Worm (Caenorhabditis elegans): ENCODE measurements around the gene hrpu-1.

Gene hrpu-1

ce11 chrIV:15037492-15037891 is 1.9 kb upstream of the hrpu-1 start:
- TF ChIP-seq ceh-16 (tag; optimal IDR thresholded peaks at IDR 0.05) (no peak), nhr-25 (tag; optimal IDR thresholded peaks at IDR 0.05) (no peak), nhr-237 (tag; optimal IDR thresholded peaks at IDR 0.05) (no peak), egl-5 (tag; optimal IDR thresholded peaks at IDR 0.05) (no peak), sea-2 (GFP tag; optimal IDR thresholded peaks at IDR 0.05) (no peak), ztf-11 (tag; optimal IDR thresholded peaks at IDR 0.05) (no peak), nhr-11 (tag; optimal IDR thresholded peaks at IDR 0.05) (no peak), tbx-2 (tag; optimal IDR thresholded peaks at IDR 0.05) (no peak), lin-39 (tag; optimal IDR thresholded peaks at IDR 0.05) (no peak), mdl-1 (tag; optimal IDR thresholded peaks at IDR 0.05) (no peak), unc-39 (tag; optimal IDR thresholded peaks at IDR 0.05) (no peak), egl-27 (tag; optimal IDR thresholded peaks at IDR 0.05) (no peak), elt-3 (tag; optimal IDR thresholded peaks at IDR 0.05) (no peak), ztf-4 (tag; optimal IDR thresholded peaks at IDR 0.05) (no peak), nhr-43 (tag; optimal IDR thresholded peaks at IDR 0.05; ENCODE audit: poor library complexity, severe bottlenecking) (no peak), nhr-76 (tag; optimal IDR thresholded peaks at IDR 0.05) (no peak), nhr-12 (tag; optimal IDR thresholded peaks at IDR 0.05) (no peak), nhr-77 (tag; optimal IDR thresholded peaks at IDR 0.05) (no peak)

- TF ChIP-seq elt-2 (tag; optimal IDR thresholded peaks at IDR 0.05), result no peak
- TF ChIP-seq elt-1 (tag; optimal IDR thresholded peaks at IDR 0.05), result no peak
- TF ChIP-seq zag-1 (tag; optimal IDR thresholded peaks at IDR 0.05), result no peak
- TF ChIP-seq fkh-10 (GFP tag; optimal IDR thresholded peaks at IDR 0.05), result no peak
- no peak for TF ChIP-seq nhr-28 (tag; optimal IDR thresholded peaks at IDR 0.05)
- no peak for TF ChIP-seq egl-5 (tag; optimal IDR thresholded peaks at IDR 0.05)
- TF ChIP-seq mdl-1 (tag; optimal IDR thresholded peaks at IDR 0.05), result no peak
These were observed 595 bp upstream of the hrpu-1 start for ce11 chrIV:15038821-15039220.

ce11 chrIV:15041124-15041523 is 1.7 kb downstream of the hrpu-1 start:
- TF ChIP-seq nhr-25 (tag; optimal IDR thresholded peaks at IDR 0.05) (no peak), lsy-12 (tag; optimal IDR thresholded peaks at IDR 0.05) (no peak), nhr-67 (tag; optimal IDR thresholded peaks at IDR 0.05) (no peak), ztf-11 (tag; optimal IDR thresholded peaks at IDR 0.05) (no peak), nhr-77 (tag; optimal IDR thresholded peaks at IDR 0.05) (no peak), snpc-4 (tag; optimal IDR thresholded peaks at IDR 0.05) (no peak), unc-39 (tag; optimal IDR thresholded peaks at IDR 0.05) (no peak), zag-1 (tag; optimal IDR thresholded peaks at IDR 0.05) (no peak), hmg-11 (tag; optimal IDR thresholded peaks at IDR 0.05) (no peak), jun-1 (tag; optimal IDR thresholded peaks at IDR 0.05) (no peak), nfya-1 (tag; optimal IDR thresholded peaks at IDR 0.05; ENCODE audit: insufficient read depth) (no peak), ceh-28 (tag; optimal IDR thresholded peaks at IDR 0.05) (no peak)

- TF ChIP-seq jun-1 (tag; optimal IDR thresholded peaks at IDR 0.05) (no peak), ceh-28 (tag; optimal IDR thresholded peaks at IDR 0.05) (no peak), R02D3.7 (tag; optimal IDR thresholded peaks at IDR 0.05) (no peak), nhr-77 (tag; optimal IDR thresholded peaks at IDR 0.05) (no peak), elt-1 (tag; optimal IDR thresholded peaks at IDR 0.05) (no peak), mdl-1 (tag; optimal IDR thresholded peaks at IDR 0.05) (no peak), fos-1 (tag; optimal IDR thresholded peaks at IDR 0.05) (no peak), nhr-43 (tag; optimal IDR thresholded peaks at IDR 0.05; ENCODE audit: poor library complexity, severe bottlenecking) (no peak), nfya-1 (tag; optimal IDR thresholded peaks at IDR 0.05; ENCODE audit: insufficient read depth) (no peak), mml-1 (tag; optimal IDR thresholded peaks at IDR 0.05) (no peak), fkh-2 (tag; optimal IDR thresholded peaks at IDR 0.05) (no peak), nhr-67 (tag; optimal IDR thresholded peaks at IDR 0.05) (no peak), zag-1 (tag; optimal IDR thresholded peaks at IDR 0.05) (no peak)
These were observed 2.9 kb downstream of the hrpu-1 start for ce11 chrIV:15042159-15042936.

ce11 chrIV:15046162-15046561 is 6.7 kb downstream of the hrpu-1 start:
- no peak for TF ChIP-seq nhr-43 (tag; optimal IDR thresholded peaks at IDR 0.05; ENCODE audit: poor library complexity, severe bottlenecking)
- TF ChIP-seq egl-27 (tag; optimal IDR thresholded peaks at IDR 0.05), result no peak
- TF ChIP-seq eor-1 (tag; optimal IDR thresholded peaks at IDR 0.05), result no peak
- no peak for TF ChIP-seq fkh-2 (tag; optimal IDR thresholded peaks at IDR 0.05)
- no peak for TF ChIP-seq nhr-77 (tag; optimal IDR thresholded peaks at IDR 0.05)

Data from whole organism, L3 larva.